Worm (Caenorhabditis elegans): Measurements from ENCODE around the gene F48F7.5.

ce11 chrX:13963203-13963602 is 12.2 kb upstream of the F48F7.5 start, which contains the start of gene F48F7.3:
- no peak for TF ChIP-seq lin-39 (tag; optimal IDR thresholded peaks at IDR 0.05)
- TF ChIP-seq ceh-82 (tag; optimal IDR thresholded peaks at IDR 0.05): no peak
- TF ChIP-seq nhr-43 (tag; optimal IDR thresholded peaks at IDR 0.05; ENCODE audit: poor library complexity, severe bottlenecking): no peak
- TF ChIP-seq nhr-28 (tag; optimal IDR thresholded peaks at IDR 0.05): no peak
- TF ChIP-seq fkh-10 (GFP tag; optimal IDR thresholded peaks at IDR 0.05): no peak
- TF ChIP-seq ceh-16 (tag; optimal IDR thresholded peaks at IDR 0.05): no peak
- no peak for TF ChIP-seq ztf-4 (tag; optimal IDR thresholded peaks at IDR 0.05)
- no peak for TF ChIP-seq nhr-67 (tag; optimal IDR thresholded peaks at IDR 0.05)
- no peak for TF ChIP-seq mdl-1 (tag; optimal IDR thresholded peaks at IDR 0.05)
- no peak for TF ChIP-seq ama-1 (optimal IDR thresholded peaks at IDR 0.05)
- no peak for TF ChIP-seq zag-1 (tag; optimal IDR thresholded peaks at IDR 0.05)
- no peak for TF ChIP-seq nhr-11 (tag; optimal IDR thresholded peaks at IDR 0.05)
- TF ChIP-seq R02D3.7 (tag; optimal IDR thresholded peaks at IDR 0.05): no peak
- TF ChIP-seq skn-1 (tag; optimal IDR thresholded peaks at IDR 0.05): no peak

Measured in whole organism, L3 larva.